Worm (Caenorhabditis elegans): ENCODE measurements around the gene C50D2.2.

Gene C50D2.2

ce11 chrII:155904-156303, 46.9 kb downstream of the C50D2.2 start, which contains the start of gene mrpl-28 (continued):
- TF ChIP-seq fkh-4 (tag; optimal IDR thresholded peaks at IDR 0.05; ENCODE audit: borderline replicate concordance): peak; percentile 74
- TF ChIP-seq mep-1 (tag; optimal IDR thresholded peaks at IDR 0.05): peak; percentile 97
- TF ChIP-seq nhr-47 (tag; optimal IDR thresholded peaks at IDR 0.05): peak; percentile 98
- TF ChIP-seq zip-4 (GFP tag; optimal IDR thresholded peaks at IDR 0.05): peak; percentile 89
- TF ChIP-seq ceh-88 (GFP tag; IDR thresholded peaks at IDR 0.05): peak; percentile 92
- TF ChIP-seq nhr-85 (tag): peak; percentile 98
- TF ChIP-seq aha-1 (tag; optimal IDR thresholded peaks at IDR 0.05): peak; percentile 69
- TF ChIP-seq unc-62 (GFP tag; optimal IDR thresholded peaks at IDR 0.05): no peak
- peak; percentile 94 to 95 for TF ChIP-seq lsy-2 (tag; optimal IDR thresholded peaks at IDR 0.05)
- peak; percentile 95 for TF ChIP-seq dsc-1 (tag; optimal IDR thresholded peaks at IDR 0.05)
- TF ChIP-seq hlh-17 (GFP tag; optimal IDR thresholded peaks at IDR 0.05; ENCODE audit: borderline replicate concordance): no peak
- peak; percentile 60 for TF ChIP-seq nhr-76 (tag; optimal IDR thresholded peaks at IDR 0.05)
- peak; percentile 97 for TF ChIP-seq lin-13 (GFP tag; optimal IDR thresholded peaks at IDR 0.05)
- peak; percentile 95 for TF ChIP-seq lin-14 (GFP tag; optimal IDR thresholded peaks at IDR 0.05)
- no peak for TF ChIP-seq efl-3 (GFP tag; optimal IDR thresholded peaks at IDR 0.05)
- TF ChIP-seq lir-3 (tag; optimal IDR thresholded peaks at IDR 0.05; ENCODE audit: poor library complexity): peak; percentile 91
- no peak for TF ChIP-seq nhr-84 (tag; optimal IDR thresholded peaks at IDR 0.05)
- no peak for TF ChIP-seq vab-15 (tag; optimal IDR thresholded peaks at IDR 0.05)
- peak; percentile 60 for TF ChIP-seq blmp-1 (tag; optimal IDR thresholded peaks at IDR 0.05)
- no peak for TF ChIP-seq Y116A8C.19 (tag; optimal IDR thresholded peaks at IDR 0.05; ENCODE audit: borderline replicate concordance)
- TF ChIP-seq nhr-90 (tag; optimal IDR thresholded peaks at IDR 0.05; ENCODE audit: poor library complexity): peak; percentile 98
- peak; percentile 48 for TF ChIP-seq nhr-28 (tag; optimal IDR thresholded peaks at IDR 0.05)
- peak; percentile 96 for TF ChIP-seq xbp-1 (tag; optimal IDR thresholded peaks at IDR 0.05)
- peak; percentile 95 for TF ChIP-seq unc-130 (tag; optimal IDR thresholded peaks at IDR 0.05)
- TF ChIP-seq egl-27 (tag; optimal IDR thresholded peaks at IDR 0.05): peak in 1 of 2 experiments; percentile 40
- peak; percentile 94 for TF ChIP-seq isw-1 (GFP tag; IDR thresholded peaks at IDR 0.05)
- peak; percentile 98 for TF ChIP-seq snu-23 (GFP tag; optimal IDR thresholded peaks at IDR 0.05)
- TF ChIP-seq F16B12.6 (tag; optimal IDR thresholded peaks at IDR 0.05): peak; percentile 100
- TF ChIP-seq lin-39 (tag; optimal IDR thresholded peaks at IDR 0.05): peak; percentile 95
- peak; percentile 94 to 97 (median 95) for TF ChIP-seq ceh-82 (tag; optimal IDR thresholded peaks at IDR 0.05)
- TF ChIP-seq pqm-1 (tag; optimal IDR thresholded peaks at IDR 0.05): peak; percentile 19
- peak; percentile 89 for TF ChIP-seq pax-3 (tag; optimal IDR thresholded peaks at IDR 0.05)
- peak; percentile 97 to 98 (median 97) for TF ChIP-seq dpl-1 (GFP tag; optimal IDR thresholded peaks at IDR 0.05)
- peak; percentile 95 for TF ChIP-seq C16A3.4 (tag; optimal IDR thresholded peaks at IDR 0.05)
- peak; percentile 90 for TF ChIP-seq skn-1 (tag; optimal IDR thresholded peaks at IDR 0.05)
- peak; percentile 93 for TF ChIP-seq grh-1 (GFP tag; IDR thresholded peaks at IDR 0.05)
- TF ChIP-seq sptf-1 (tag; optimal IDR thresholded peaks at IDR 0.05): no peak
- peak; percentile 56 for TF ChIP-seq zag-1 (tag; optimal IDR thresholded peaks at IDR 0.05)
- TF ChIP-seq ama-1 (optimal IDR thresholded peaks at IDR 0.05): peak; percentile 59
- peak; percentile 72 for TF ChIP-seq ceh-90 (tag; optimal IDR thresholded peaks at IDR 0.05)
- peak; percentile 93 for TF ChIP-seq ztf-4 (tag; optimal IDR thresholded peaks at IDR 0.05)
- TF ChIP-seq efl-1 (optimal IDR thresholded peaks at IDR 0.05): peak; percentile 93 to 98
- peak; percentile 97 to 100 for TF ChIP-seq efl-1 (GFP tag; optimal IDR thresholded peaks at IDR 0.05 in 1 of 2)
- TF ChIP-seq nhr-71 (tag; optimal IDR thresholded peaks at IDR 0.05): peak; percentile 98
- TF ChIP-seq hlh-4 (tag; optimal IDR thresholded peaks at IDR 0.05): no peak
- peak; percentile 97 for TF ChIP-seq tbx-2 (tag; optimal IDR thresholded peaks at IDR 0.05)
- TF ChIP-seq mdl-1 (tag; optimal IDR thresholded peaks at IDR 0.05): peak in 1 of 2 experiments; percentile 85
- peak; percentile 95 for TF ChIP-seq nhr-19 (GFP tag; conservative IDR thresholded peaks at IDR 0.05)
- TF ChIP-seq alr-1 (tag; optimal IDR thresholded peaks at IDR 0.05; ENCODE audit: borderline replicate concordance): no peak
- peak; percentile 81 for TF ChIP-seq nhr-11 (tag; optimal IDR thresholded peaks at IDR 0.05)
- TF ChIP-seq mab-9 (GFP tag; IDR thresholded peaks at IDR 0.05): peak; percentile 86
- TF ChIP-seq sox-4 (tag; optimal IDR thresholded peaks at IDR 0.05): peak; percentile 84
- TF ChIP-seq unc-86 (tag; optimal IDR thresholded peaks at IDR 0.05): peak; percentile 96

Data from whole organism, L1 larva.